Worm (Caenorhabditis elegans) whole organism, midembryonic: Measurements from ENCODE around the gene acs-5.

Experiments used
- T22C8.4 ChIP-seq: fragments of 200-800 bp; sonication (Bioruptor generic); IDR thresholded peaks from 2 replicates; pipeline ENCODE4 v1.3.6; 2022; ENCODE audit warnings: missing genetic modification characterization, missing compliant biosample characterization
- cog-1 ChIP-seq: sonication (generic microtip); optimal IDR thresholded peaks from 2 replicates; lab custom pipeline; 2016; ENCODE audit warnings: missing genetic modification characterization, missing compliant biosample characterization
- flt-1 ChIP-seq: fragments of 200-800 bp; sonication (Bioruptor generic); IDR thresholded peaks from 2 replicates; pipeline ENCODE4 v1.3.6; 2022; ENCODE audit warnings: missing genetic modification characterization, missing compliant biosample characterization
- klf-2 ChIP-seq: fragments of 200-800 bp; sonication (Bioruptor generic); conservative IDR thresholded peaks from 2 replicates; pipeline ENCODE4 v1.3.6; 2022; ENCODE audit warnings: missing genetic modification reagents, missing genetic modification characterization, missing compliant biosample characterization
- med-1 ChIP-seq: sonication (generic microtip); optimal IDR thresholded peaks from 2 replicates; lab custom pipeline; 2017; ENCODE audit warnings: missing genetic modification characterization, mild to moderate bottlenecking, missing compliant biosample characterization, antibody characterized with exemption, missing genetic modification reagents; ENCODE audit not compliant: insufficient read depth
- ref-1 ChIP-seq: fragments of 200-800 bp; sonication (Bioruptor generic); conservative IDR thresholded peaks from 2 replicates; pipeline ENCODE4 v1.3.6; 2022; ENCODE audit warnings: missing genetic modification reagents, missing genetic modification characterization, missing compliant biosample characterization
- tab-1 ChIP-seq: fragments of 200-800 bp; sonication (Bioruptor generic); IDR thresholded peaks from 2 replicates; pipeline ENCODE4 v1.3.6; 2022; ENCODE audit warnings: missing genetic modification characterization, missing compliant biosample characterization
- ztf-23 ChIP-seq: fragments of 200-800 bp; sonication (Bioruptor generic); IDR thresholded peaks from 2 replicates; pipeline ENCODE4 v1.3.6; 2022; ENCODE audit warnings: missing genetic modification reagents, missing genetic modification characterization, missing compliant biosample characterization
- ztf-29 ChIP-seq: fragments of 200-800 bp; sonication (Bioruptor generic); IDR thresholded peaks from 2 replicates; pipeline ENCODE4 v1.3.6; 2022; ENCODE audit warnings: missing genetic modification reagents, missing genetic modification characterization, missing compliant biosample characterization

The acs-5 gene

ce11 chrIII:13526191-13526590 lies 17.1 kb downstream of the acs-5 start:
- TF ChIP-seq cog-1 (tag; lab: Kevin White, UChicago) (no peak), ztf-29 (GFP tag; lab: Robert Waterston, UW) (no peak), tab-1 (GFP tag; lab: Robert Waterston, UW) (no peak), flt-1 (GFP tag; lab: Robert Waterston, UW) (no peak), med-1 (GFP tag; lab: Kevin White, UChicago) (no peak), T22C8.4 (GFP tag; lab: Robert Waterston, UW) (no peak), klf-2 (GFP tag; lab: Robert Waterston, UW) (no peak)

DNA sequence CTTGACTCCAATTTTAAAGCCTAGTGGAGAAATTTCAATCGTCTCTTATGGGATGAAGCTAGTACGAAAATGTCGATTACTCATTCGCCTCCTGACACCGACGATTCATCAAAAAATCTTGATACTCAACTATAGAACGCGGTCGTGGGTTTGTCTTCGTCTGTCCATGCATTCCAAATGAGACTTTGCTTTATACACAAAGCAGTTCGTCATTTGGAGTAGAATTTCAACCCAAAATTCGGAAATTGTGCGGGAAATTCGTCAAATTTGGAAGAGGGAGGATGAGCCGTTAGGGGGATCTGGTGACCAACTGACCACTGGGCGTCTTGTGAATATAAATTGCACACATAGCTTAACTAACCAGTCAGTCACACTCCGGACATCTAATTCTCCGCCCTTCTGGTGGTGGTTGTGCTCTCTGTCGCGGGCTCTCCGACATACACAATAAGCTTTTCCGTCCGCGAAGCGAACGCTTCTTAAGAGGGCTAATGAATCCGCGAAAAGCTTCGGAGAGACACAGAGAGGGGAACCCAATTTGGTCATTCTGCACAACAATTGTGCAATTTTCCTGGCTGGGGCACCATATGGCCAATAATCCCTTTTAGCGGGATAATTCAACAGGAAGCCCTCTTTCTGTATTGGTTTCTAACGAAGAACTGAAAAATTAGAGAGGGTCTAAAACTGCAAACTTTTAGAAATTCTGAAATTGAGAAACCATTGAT lies 18.1 kb downstream of the acs-5 start:
- TF ChIP-seq T22C8.4 (GFP tag; lab: Robert Waterston, UW): no peak
- no peak for TF ChIP-seq ref-1 (GFP tag; lab: Robert Waterston, UW)
- no peak for TF ChIP-seq tab-1 (GFP tag; lab: Robert Waterston, UW)
- TF ChIP-seq med-1 (GFP tag; lab: Kevin White, UChicago): no peak
- no peak for TF ChIP-seq ztf-29 (GFP tag; lab: Robert Waterston, UW)

DNA sequence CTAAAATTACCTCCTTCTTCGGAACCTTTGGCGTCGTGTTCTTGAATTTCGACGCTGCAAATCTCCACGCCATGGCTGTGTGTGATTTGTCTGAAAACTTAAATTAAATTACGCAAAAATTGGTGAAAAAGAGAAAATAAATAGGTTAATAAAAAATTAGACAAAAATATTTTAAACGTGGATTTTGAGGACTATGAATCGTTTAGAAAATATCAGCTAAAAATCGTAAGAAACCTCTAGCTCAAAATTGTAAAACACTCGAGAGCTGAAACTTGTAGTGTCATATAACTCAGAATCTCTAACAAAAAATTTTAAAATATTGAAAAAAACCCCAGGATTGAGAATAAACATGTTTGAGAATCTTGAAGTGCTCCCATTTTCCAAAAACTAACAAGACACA lies 19.3 kb downstream of the acs-5 start, which contains the start of gene pod-1:
Gene pod-1 (minus strand): TSS at position 101 of the 400 bp plus-strand sequence.
- TF ChIP-seq cog-1 (tag; lab: Kevin White, UChicago): no peak
- no peak for TF ChIP-seq ztf-23
- TF ChIP-seq flt-1 (GFP tag; lab: Robert Waterston, UW): no peak
- no peak for TF ChIP-seq klf-2 (GFP tag; lab: Robert Waterston, UW)

DNA sequence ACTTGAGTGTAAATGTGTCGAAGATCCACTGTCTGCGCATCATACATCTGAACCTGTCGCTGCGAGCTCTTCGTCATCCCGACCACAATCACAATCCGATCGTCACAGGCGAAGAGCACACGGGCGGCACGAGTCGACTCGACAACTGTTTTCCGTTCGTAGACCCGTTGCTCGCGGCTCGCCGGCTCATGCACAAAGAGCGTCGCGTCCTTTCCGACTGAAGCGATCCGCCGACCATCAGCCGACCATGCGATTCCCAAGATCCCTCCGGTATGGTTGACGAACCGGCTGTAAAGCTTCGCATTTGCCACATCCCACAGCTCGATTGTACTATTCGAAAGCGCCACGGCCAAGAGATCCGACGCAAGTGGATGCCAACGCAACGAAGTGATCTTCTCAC lies 24.9 kb downstream of the acs-5 start:
- no peak for TF ChIP-seq flt-1 (GFP tag; lab: Robert Waterston, UW)

ce11 chrIII:13514470-13514869 lies 28.9 kb downstream of the acs-5 start, which contains the start of gene mlh-1:
mlh-1 (minus strand) TSS chrIII:13514570.
- peak; percentile 70 for TF ChIP-seq T22C8.4 (GFP tag; lab: Robert Waterston, UW)
- no peak for TF ChIP-seq klf-2 (GFP tag; lab: Robert Waterston, UW)
- TF ChIP-seq med-1 (GFP tag; lab: Kevin White, UChicago): no peak

DNA sequence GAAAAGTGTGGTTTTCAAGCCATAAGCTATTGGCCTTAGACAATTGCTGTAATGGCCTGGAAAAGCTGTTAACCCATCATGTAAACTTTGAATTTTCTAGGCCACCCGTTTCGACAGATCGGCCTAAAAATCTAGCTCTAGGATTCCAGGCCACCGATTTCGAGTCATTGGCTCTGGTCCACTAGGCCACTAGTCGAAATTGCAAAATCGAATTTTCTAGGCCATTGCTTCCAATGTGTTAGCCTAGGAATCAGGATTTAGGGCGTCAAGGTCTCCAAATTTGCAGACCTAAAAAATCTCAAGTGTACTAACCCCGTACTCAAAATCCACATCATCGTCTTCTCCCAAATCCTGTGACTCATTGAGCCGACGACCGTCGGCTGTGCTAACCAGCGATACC lies 32.6 kb downstream of the acs-5 start:
- TF ChIP-seq flt-1 (GFP tag; lab: Robert Waterston, UW) (no peak), med-1 (GFP tag; lab: Kevin White, UChicago) (no peak), klf-2 (GFP tag; lab: Robert Waterston, UW) (no peak), T22C8.4 (GFP tag; lab: Robert Waterston, UW) (no peak), ztf-23 (no peak), ref-1 (GFP tag; lab: Robert Waterston, UW) (no peak), ztf-29 (GFP tag; lab: Robert Waterston, UW) (no peak), tab-1 (GFP tag; lab: Robert Waterston, UW) (no peak), cog-1 (tag; lab: Kevin White, UChicago) (no peak)

DNA sequence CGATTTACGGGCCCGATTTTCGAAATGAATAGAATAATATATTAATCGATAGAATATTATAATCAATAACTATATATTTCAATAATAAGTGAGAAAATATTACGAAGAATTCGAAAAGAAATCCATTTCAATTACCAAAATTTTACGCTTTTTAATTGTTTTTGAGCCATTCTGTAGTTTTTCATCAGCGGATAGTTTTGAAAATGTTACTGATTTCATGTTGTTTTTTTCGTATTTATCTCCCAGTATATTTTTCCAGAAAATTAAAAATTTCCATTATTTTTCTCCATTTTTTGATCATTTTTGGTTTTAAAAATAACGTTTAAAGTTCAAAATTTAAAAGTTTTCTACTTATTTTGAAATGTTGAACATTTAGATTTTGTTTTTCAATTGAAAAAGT lies 37.6 kb downstream of the acs-5 start, which contains the start of gene T28A8.3:
Gene T28A8.3 (plus strand): TSS at position 301 of the 400 bp plus-strand sequence.
- TF ChIP-seq ztf-29 (GFP tag; lab: Robert Waterston, UW) (no peak), klf-2 (GFP tag; lab: Robert Waterston, UW) (no peak), flt-1 (GFP tag; lab: Robert Waterston, UW) (no peak), cog-1 (tag; lab: Kevin White, UChicago) (no peak), med-1 (GFP tag; lab: Kevin White, UChicago) (no peak), T22C8.4 (GFP tag; lab: Robert Waterston, UW) (no peak), ztf-23 (no peak), tab-1 (GFP tag; lab: Robert Waterston, UW) (no peak), ref-1 (GFP tag; lab: Robert Waterston, UW) (no peak)

DNA sequence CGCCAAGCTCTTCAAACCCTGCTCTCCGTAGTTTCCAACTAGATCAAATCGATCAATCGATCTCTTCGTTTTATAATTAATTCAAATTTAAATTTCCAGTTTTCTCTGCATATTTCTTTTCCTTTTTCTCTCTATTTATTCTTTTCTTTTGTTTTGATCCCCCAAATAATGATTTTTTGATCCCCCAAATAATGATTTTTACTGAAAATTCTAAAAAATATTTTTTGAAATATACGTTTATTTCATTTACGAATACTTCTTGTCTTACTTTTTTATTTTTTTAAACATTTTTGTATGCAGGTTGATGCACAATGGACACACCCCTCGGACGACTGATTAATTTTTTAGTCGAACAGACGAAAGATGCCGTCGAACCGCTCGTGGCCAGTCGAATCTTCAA lies 40.0 kb downstream of the acs-5 start, which contains the start of gene T28A8.4:
Gene T28A8.4 (plus strand): TSS at position 301 of the 400 bp plus-strand sequence.
- TF ChIP-seq klf-2 (GFP tag; lab: Robert Waterston, UW) (no peak), tab-1 (GFP tag; lab: Robert Waterston, UW) (no peak), cog-1 (tag; lab: Kevin White, UChicago) (no peak), med-1 (GFP tag; lab: Kevin White, UChicago) (no peak), T22C8.4 (GFP tag; lab: Robert Waterston, UW) (no peak), ztf-29 (GFP tag; lab: Robert Waterston, UW) (no peak), ref-1 (GFP tag; lab: Robert Waterston, UW) (no peak), flt-1 (GFP tag; lab: Robert Waterston, UW) (no peak), ztf-23 (no peak)

ce11 chrIII:13502513-13502912 lies 40.8 kb downstream of the acs-5 start, which contains the start of gene T28A8.8:
T28A8.8 (plus strand) TSS chrIII:13502813.
- TF ChIP-seq klf-2 (GFP tag; lab: Robert Waterston, UW): no peak
- no peak for TF ChIP-seq T22C8.4 (GFP tag; lab: Robert Waterston, UW)
- TF ChIP-seq cog-1 (tag; lab: Kevin White, UChicago): no peak
- no peak for TF ChIP-seq med-1 (GFP tag; lab: Kevin White, UChicago)
- no peak for TF ChIP-seq ztf-23
- no peak for TF ChIP-seq tab-1 (GFP tag; lab: Robert Waterston, UW)
- TF ChIP-seq ref-1 (GFP tag; lab: Robert Waterston, UW): no peak
- TF ChIP-seq ztf-29 (GFP tag; lab: Robert Waterston, UW): no peak
- no peak for TF ChIP-seq flt-1 (GFP tag; lab: Robert Waterston, UW)
